Fruit fly (Drosophila melanogaster): ENCODE measurements around the gene Pde1c.

Gene Pde1c

dm6 chr2L:11842291-11843187 lies 85.8 kb downstream of the Pde1c start, which contains the start of the genes CG44008, CG14933, CG46426 and CG42486 (continued):
- TF ChIP-seq pum (GFP tag; optimal IDR thresholded peaks at IDR 0.05) (no peak), pb (GFP tag; optimal IDR thresholded peaks at IDR 0.05) (no peak), jigr1 (GFP tag; IDR thresholded peaks at IDR 0.05) (no peak), CG1024 (GFP tag; IDR thresholded peaks at IDR 0.05) (no peak), CG9876 (GFP tag; optimal IDR thresholded peaks at IDR 0.05) (no peak), CG10654 (GFP tag; optimal IDR thresholded peaks at IDR 0.05) (no peak), Doc3 (GFP tag; IDR thresholded peaks at IDR 0.05; ENCODE audit: partially characterized antibody) (no peak), onecut (GFP tag; IDR thresholded peaks at IDR 0.05) (no peak), CG8290 (GFP tag; optimal IDR thresholded peaks at IDR 0.05) (no peak), CG8290 (tag; optimal IDR thresholded peaks at IDR 0.05) (no peak), stc (GFP tag; IDR thresholded peaks at IDR 0.05) (no peak), sug (tag; optimal IDR thresholded peaks at IDR 0.05) (no peak), nmo (GFP tag; optimal IDR thresholded peaks at IDR 0.05) (no peak), CG31388 (GFP tag; optimal IDR thresholded peaks at IDR 0.05) (no peak), Mrtf (GFP tag; IDR thresholded peaks at IDR 0.05) (no peak), Bgb (GFP tag; IDR thresholded peaks at IDR 0.05; ENCODE audit: partially characterized antibody) (no peak), esg (GFP tag; conservative IDR thresholded peaks at IDR 0.05) (no peak), HLH3B (GFP tag; IDR thresholded peaks at IDR 0.05) (no peak), Doc2 (GFP tag; IDR thresholded peaks at IDR 0.05) (no peak), CG18476 (GFP tag; optimal IDR thresholded peaks at IDR 0.05) (no peak), CG4282 (GFP tag; optimal IDR thresholded peaks at IDR 0.05) (no peak), CG15601 (tag; optimal IDR thresholded peaks at IDR 0.05) (peak; percentile 41), vvl (GFP tag; IDR thresholded peaks at IDR 0.05) (no peak), CG14965 (GFP tag; optimal IDR thresholded peaks at IDR 0.05; ENCODE audit: borderline replicate concordance) (no peak), aop (GFP tag; IDR thresholded peaks at IDR 0.05) (no peak), dati (GFP tag; IDR thresholded peaks at IDR 0.05) (no peak), emc (GFP tag; optimal IDR thresholded peaks at IDR 0.05) (no peak), otp (GFP tag; IDR thresholded peaks at IDR 0.05) (no peak), lmd (GFP tag; IDR thresholded peaks at IDR 0.05) (no peak), maf-S (GFP tag; optimal IDR thresholded peaks at IDR 0.05) (no peak), Trl (optimal IDR thresholded peaks at IDR 0.05) (peak in 1 of 2 experiments; percentile 19), Trl (GFP tag; optimal IDR thresholded peaks at IDR 0.05) (no peak), CG11456 (GFP tag; IDR thresholded peaks at IDR 0.05) (no peak), hb (GFP tag; IDR thresholded peaks at IDR 0.05; ENCODE audit: partially characterized antibody) (no peak), CG14014 (GFP tag; IDR thresholded peaks at IDR 0.05) (no peak), GATAe (GFP tag; conservative IDR thresholded peaks at IDR 0.05) (0 out of 2 replicates have a peak, but pooled peaks have one; percentile 25), CG13287 (GFP tag; IDR thresholded peaks at IDR 0.05; ENCODE audit: partially characterized antibody) (no peak), croc (GFP tag; conservative IDR thresholded peaks at IDR 0.05) (no peak), lbe (GFP tag; optimal IDR thresholded peaks at IDR 0.05) (no peak), fd3F (GFP tag; optimal IDR thresholded peaks at IDR 0.05) (no peak), cato (GFP tag; optimal IDR thresholded peaks at IDR 0.05; ENCODE audit: borderline replicate concordance) (no peak), Taf1 (GFP tag; IDR thresholded peaks at IDR 0.05) (no peak), CG7745 (tag; optimal IDR thresholded peaks at IDR 0.05) (no peak), chinmo (GFP tag; IDR thresholded peaks at IDR 0.05; ENCODE audit: partially characterized antibody) (peak; percentile 24; the same call in 1 of the 4 replicates), bab2 (GFP tag; optimal IDR thresholded peaks at IDR 0.05) (no peak), CrebB (tag; optimal IDR thresholded peaks at IDR 0.05) (no peak), CG5953 (GFP tag; IDR thresholded peaks at IDR 0.05) (no peak), grn (GFP tag; optimal IDR thresholded peaks at IDR 0.05) (peak; percentile 49), ttk (GFP tag; IDR thresholded peaks at IDR 0.05) (no peak), zfh2 (GFP tag; optimal IDR thresholded peaks at IDR 0.05) (no peak), Dip3 (GFP tag; optimal IDR thresholded peaks at IDR 0.05) (no peak)
